Fruit fly (Drosophila melanogaster): Measurements from ENCODE around the gene CCT4.
A peak's percentile ranks its signal among the peaks of the same experiment; 100 is the strongest.

CCT4 gene

DNA sequence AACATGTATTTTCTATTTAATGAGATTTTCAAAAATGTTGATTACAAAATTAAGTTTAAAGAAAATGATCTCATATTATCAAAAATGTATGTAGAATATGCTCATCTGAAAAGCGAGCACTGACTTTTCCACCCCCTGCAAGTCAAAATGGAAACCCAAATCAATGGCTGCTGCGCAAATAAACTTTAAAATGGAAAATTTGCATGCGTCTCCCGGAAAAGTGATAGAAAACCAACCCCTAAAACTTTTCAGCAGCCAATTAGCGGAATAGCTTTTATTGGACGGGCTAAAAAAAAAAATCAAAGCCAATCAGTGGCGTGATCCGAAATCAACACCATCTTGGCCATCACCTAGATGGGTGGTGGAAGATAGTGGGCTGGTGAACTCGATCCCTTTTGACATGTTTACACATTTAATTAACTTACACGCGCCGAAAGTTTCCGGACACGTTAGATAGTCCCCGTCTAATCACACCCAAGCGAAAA, 3.4 kb downstream of the CCT4 start:
- TF ChIP-seq Clk (GFP tag; optimal IDR thresholded peaks at IDR 0.05) (no peak), toe (GFP tag; optimal IDR thresholded peaks at IDR 0.05) (no peak), Mnt (GFP tag; optimal IDR thresholded peaks at IDR 0.05) (no peak), pad (GFP tag; optimal IDR thresholded peaks at IDR 0.05) (no peak), CG1620 (GFP tag; optimal IDR thresholded peaks at IDR 0.05) (no peak), kay (GFP tag; ENCODE audit: borderline replicate concordance) (no peak), CG12768 (GFP tag; optimal IDR thresholded peaks at IDR 0.05) (no peak), CG33017 (tag; optimal IDR thresholded peaks at IDR 0.05) (no peak)

DNA sequence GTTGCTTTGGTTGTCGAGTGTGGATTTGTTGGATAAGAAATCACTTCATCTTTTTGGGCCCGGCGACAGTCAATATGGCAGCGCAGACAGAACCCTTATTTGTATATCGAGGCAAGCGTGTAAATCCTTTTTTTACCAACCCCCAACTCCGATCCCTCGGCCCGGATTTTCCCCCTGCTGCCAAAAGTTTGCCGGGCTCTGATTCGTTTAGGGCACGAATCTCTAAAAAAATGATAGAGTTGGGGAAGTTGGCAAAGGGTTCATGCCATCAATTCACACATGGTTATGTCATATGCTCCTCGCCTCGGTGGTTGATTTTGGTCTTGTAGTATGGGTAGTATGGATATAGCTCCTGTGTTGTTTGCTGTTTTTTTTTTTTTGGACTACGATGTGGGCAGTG, 5.9 kb downstream of the CCT4 start:
- TF ChIP-seq bab1 (GFP tag; optimal IDR thresholded peaks at IDR 0.05) (no peak), CG14711 (tag; optimal IDR thresholded peaks at IDR 0.05) (no peak), cnc (optimal IDR thresholded peaks at IDR 0.05) (no peak), CG12768 (GFP tag; optimal IDR thresholded peaks at IDR 0.05) (no peak), Clk (GFP tag; optimal IDR thresholded peaks at IDR 0.05) (no peak), CG7101 (tag; optimal IDR thresholded peaks at IDR 0.05) (no peak)

DNA sequence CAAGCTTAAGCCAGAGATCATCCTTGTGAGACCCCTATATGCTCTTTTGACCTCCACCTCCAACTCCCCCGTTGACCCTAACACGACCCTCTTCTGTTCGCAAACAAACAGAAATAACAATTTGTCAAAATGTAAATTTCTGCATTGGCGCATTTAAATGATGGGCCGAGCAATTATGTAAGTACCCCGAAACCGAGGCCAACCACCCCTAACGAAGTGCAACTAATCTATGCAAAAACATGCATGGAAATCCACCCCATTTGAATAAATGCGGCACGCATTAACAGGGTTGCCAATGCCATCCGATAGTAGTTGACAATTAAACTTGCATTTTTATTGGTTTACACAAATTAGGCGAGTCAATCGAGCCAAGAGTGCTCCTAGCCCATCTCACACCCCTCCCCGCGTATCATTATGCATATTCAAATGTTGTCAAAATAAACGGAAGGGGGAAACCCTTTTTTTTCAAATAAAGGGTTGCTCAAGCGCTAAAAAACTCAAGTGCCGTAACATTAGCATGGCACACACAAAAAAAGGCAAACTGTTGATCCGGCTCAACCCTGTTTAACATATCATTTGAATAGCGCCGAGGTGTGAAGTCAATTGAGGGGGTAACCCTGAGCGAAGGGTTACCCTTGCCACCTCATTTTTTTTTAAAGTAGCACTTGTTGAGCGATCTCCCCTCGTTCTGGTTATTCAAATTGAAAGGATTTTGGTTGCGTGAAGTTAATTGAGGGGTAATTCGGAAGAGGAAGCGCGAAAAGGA, 10.9 kb downstream of the CCT4 start:
- TF ChIP-seq CG33017 (tag; optimal IDR thresholded peaks at IDR 0.05) (no peak), kay (GFP tag; ENCODE audit: borderline replicate concordance) (no peak), bab1 (GFP tag; optimal IDR thresholded peaks at IDR 0.05) (no peak), Mnt (GFP tag; optimal IDR thresholded peaks at IDR 0.05) (no peak), CG7101 (tag; optimal IDR thresholded peaks at IDR 0.05) (no peak), CG14711 (tag; optimal IDR thresholded peaks at IDR 0.05) (no peak), pad (GFP tag; optimal IDR thresholded peaks at IDR 0.05) (no peak), Crg-1 (GFP tag; optimal IDR thresholded peaks at IDR 0.05) (no peak), CG11617 (GFP tag; optimal IDR thresholded peaks at IDR 0.05) (no peak), toe (GFP tag; optimal IDR thresholded peaks at IDR 0.05) (no peak), cic (GFP tag; optimal IDR thresholded peaks at IDR 0.05) (no peak), tj (GFP tag; optimal IDR thresholded peaks at IDR 0.05) (no peak)

DNA sequence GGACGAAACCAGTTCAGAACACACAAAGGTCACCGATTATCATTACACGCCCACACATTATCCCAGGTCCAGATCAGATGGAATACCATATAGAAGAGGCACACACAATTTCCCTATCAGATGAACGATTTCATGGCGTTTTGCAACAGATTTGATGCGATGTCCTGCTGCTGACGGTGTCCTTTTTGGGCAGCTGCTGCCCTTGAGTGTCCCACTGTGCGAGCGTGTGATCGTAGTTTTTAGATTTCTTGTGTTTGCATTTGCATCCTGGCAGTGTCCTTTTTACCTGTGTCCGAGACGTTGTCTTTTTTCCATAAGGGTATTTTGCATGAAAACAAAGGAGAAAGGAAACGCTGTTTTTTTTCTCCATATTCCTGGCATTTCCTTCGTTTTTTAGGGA, 13.4 kb downstream of the CCT4 start:
- no peak for TF ChIP-seq CG7101 (tag; optimal IDR thresholded peaks at IDR 0.05)
- TF ChIP-seq CG11617 (GFP tag; optimal IDR thresholded peaks at IDR 0.05) = no peak
- TF ChIP-seq Hr96 (GFP tag; optimal IDR thresholded peaks at IDR 0.05) = no peak
- TF ChIP-seq bab1 (GFP tag; optimal IDR thresholded peaks at IDR 0.05) = no peak
- TF ChIP-seq CG1620 (GFP tag; optimal IDR thresholded peaks at IDR 0.05) = no peak
- no peak for TF ChIP-seq CG33017 (tag; optimal IDR thresholded peaks at IDR 0.05)
- TF ChIP-seq cnc (optimal IDR thresholded peaks at IDR 0.05) = no peak
- no peak for TF ChIP-seq CG5204 (GFP tag; optimal IDR thresholded peaks at IDR 0.05)

DNA sequence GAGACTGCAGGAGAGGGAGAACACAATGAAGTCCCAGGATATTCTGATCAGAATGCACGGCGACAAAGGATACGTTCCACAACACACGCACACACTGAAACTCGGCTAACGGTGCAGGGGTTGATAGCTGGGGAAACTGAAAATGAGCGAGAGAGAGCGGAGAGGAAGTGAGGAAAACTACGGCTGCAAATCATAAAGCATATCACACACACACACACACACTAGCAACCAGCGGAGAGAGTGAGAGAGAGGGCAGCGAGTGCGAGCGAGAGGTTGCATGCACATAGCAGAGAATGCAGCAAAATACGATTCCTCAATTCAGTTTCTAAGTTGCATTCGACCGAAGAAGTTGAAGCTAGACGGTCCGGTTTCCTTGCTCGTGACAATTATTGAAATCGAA, 14.4 kb downstream of the CCT4 start:
- no peak for TF ChIP-seq CG12768 (GFP tag; optimal IDR thresholded peaks at IDR 0.05)
- TF ChIP-seq pad (GFP tag; optimal IDR thresholded peaks at IDR 0.05) = peak; percentile 84
- no peak for TF ChIP-seq CG1620 (GFP tag; optimal IDR thresholded peaks at IDR 0.05)

DNA sequence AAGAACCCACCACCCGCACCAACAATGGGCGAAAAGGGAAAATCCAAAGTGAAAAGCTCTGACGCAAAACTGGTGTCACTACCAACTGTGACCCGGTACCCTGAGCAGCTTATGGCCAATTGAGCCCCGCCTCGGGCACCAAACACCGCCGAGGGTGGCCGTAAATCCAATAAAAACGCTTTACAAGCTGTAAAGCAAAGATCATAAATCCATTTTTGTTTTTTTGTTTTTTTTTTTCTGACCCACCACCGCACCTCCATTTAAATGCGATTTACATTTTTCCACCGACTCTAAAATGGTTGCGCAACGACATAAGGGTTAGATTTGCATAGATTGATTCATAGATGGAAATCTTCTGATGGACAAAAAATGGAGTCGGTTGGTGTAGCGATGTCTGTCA, 18.4 kb downstream of the CCT4 start:
- TF ChIP-seq CG1620 (GFP tag; optimal IDR thresholded peaks at IDR 0.05) (no peak), CG11617 (GFP tag; optimal IDR thresholded peaks at IDR 0.05) (no peak), Hr96 (GFP tag; optimal IDR thresholded peaks at IDR 0.05) (no peak), CG5204 (GFP tag; optimal IDR thresholded peaks at IDR 0.05) (no peak), Crg-1 (GFP tag; optimal IDR thresholded peaks at IDR 0.05) (no peak), CG7045 (GFP tag; optimal IDR thresholded peaks at IDR 0.05) (no peak), Clk (GFP tag; optimal IDR thresholded peaks at IDR 0.05) (no peak), CG14711 (tag; optimal IDR thresholded peaks at IDR 0.05) (no peak)

DNA sequence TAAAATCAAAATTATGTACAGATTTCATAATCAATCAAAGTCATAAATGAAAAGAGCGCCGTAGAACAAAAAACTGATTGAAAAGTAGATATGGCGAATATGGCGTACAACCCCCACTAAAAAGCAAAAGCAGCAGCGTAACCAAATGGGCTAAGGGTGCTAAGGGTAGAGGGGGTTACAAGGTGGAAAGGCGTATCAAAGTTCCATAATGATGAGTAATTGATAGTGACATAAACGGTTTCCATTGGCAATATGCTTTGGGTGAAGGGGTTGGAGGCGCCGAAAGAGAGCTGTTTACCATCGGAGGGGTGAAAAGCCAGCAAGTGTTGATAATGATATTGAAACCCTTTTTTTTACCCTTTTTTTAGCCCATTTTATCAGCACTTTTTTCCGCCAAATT, 20.4 kb downstream of the CCT4 start:
- no peak for TF ChIP-seq toe (GFP tag; optimal IDR thresholded peaks at IDR 0.05)
- no peak for TF ChIP-seq cnc (optimal IDR thresholded peaks at IDR 0.05)
- TF ChIP-seq cic (GFP tag; optimal IDR thresholded peaks at IDR 0.05) = no peak
- no peak for TF ChIP-seq CG14711 (tag; optimal IDR thresholded peaks at IDR 0.05)
- TF ChIP-seq CG1620 (GFP tag; optimal IDR thresholded peaks at IDR 0.05) = no peak
- TF ChIP-seq Clk (GFP tag; optimal IDR thresholded peaks at IDR 0.05) = no peak
- no peak for TF ChIP-seq Hr96 (GFP tag; optimal IDR thresholded peaks at IDR 0.05)
- TF ChIP-seq pad (GFP tag; optimal IDR thresholded peaks at IDR 0.05) = no peak
- TF ChIP-seq ovo (GFP tag; optimal IDR thresholded peaks at IDR 0.05) = no peak
- no peak for TF ChIP-seq CG33017 (tag; optimal IDR thresholded peaks at IDR 0.05)
- TF ChIP-seq tj (GFP tag; optimal IDR thresholded peaks at IDR 0.05) = no peak
- TF ChIP-seq CG11617 (GFP tag; optimal IDR thresholded peaks at IDR 0.05) = no peak
- TF ChIP-seq Crg-1 (GFP tag; optimal IDR thresholded peaks at IDR 0.05) = no peak
- no peak for TF ChIP-seq Mnt (GFP tag; optimal IDR thresholded peaks at IDR 0.05)
- TF ChIP-seq CG7101 (tag; optimal IDR thresholded peaks at IDR 0.05) = no peak
- TF ChIP-seq CG7045 (GFP tag; optimal IDR thresholded peaks at IDR 0.05) = no peak
- TF ChIP-seq bab1 (GFP tag; optimal IDR thresholded peaks at IDR 0.05) = no peak
- no peak for TF ChIP-seq CG12768 (GFP tag; optimal IDR thresholded peaks at IDR 0.05)
- TF ChIP-seq kay (GFP tag; ENCODE audit: borderline replicate concordance) = no peak

Data from whole organism, adult.